Fruit fly (Drosophila melanogaster) whole organism, larva: ENCODE measurements around the gene CG42816.
A peak's percentile ranks its signal among the peaks of the same experiment; 100 is the strongest.

Source experiments
- noc ChIP-seq: fragments of 200-800 bp; sonication (Bioruptor generic); optimal IDR thresholded peaks from 3 replicates; lab custom pipeline; 2019; ENCODE audit warnings: missing biosample characterization, mild to moderate bottlenecking, missing genetic modification characterization, moderate library complexity

The CG42816 gene

dm6 chr3L:17797494-17797893, at the start of gene CG42816:
TSS of gene CG42816 (minus strand) at chr3L:17797594.
- TF ChIP-seq noc, result no peak

dm6 chr3L:17846982-17847355, 49.6 kb upstream of the CG42816 start:
- TF ChIP-seq noc, result no peak

- peak; percentile 68 for TF ChIP-seq noc
These were observed 49.0 kb upstream of the CG42816 start, which contains the start of the genes MED19 and CG7430 for dm6 chr3L:17846169-17846981. TSS of gene MED19 (minus strand) at chr3L:17846501. TSS of gene CG7430 (plus strand) at chr3L:17846916.

- TF ChIP-seq noc, result no peak
These were observed 45.7 kb upstream of the CG42816 start, which contains the start of gene CG5567 for dm6 chr3L:17842892-17843703. TSS of gene CG5567 (minus strand) at chr3L:17843544.

dm6 chr3L:17841085-17841606, 43.8 kb upstream of the CG42816 start, which contains the start of gene CG5577:
TSS of gene CG5577 (minus strand) at chr3L:17841427.
- TF ChIP-seq noc, result peak; percentile 60

dm6 chr3L:17835074-17835473, 37.7 kb upstream of the CG42816 start, which contains the start of gene CG32189:
TSS of gene CG32189 (minus strand) at chr3L:17835174.
- TF ChIP-seq noc, result no peak

dm6 chr3L:17833525-17833924, 36.1 kb upstream of the CG42816 start, which contains the start of gene CG32188:
TSS of gene CG32188 (minus strand) at chr3L:17833625.
- no peak for TF ChIP-seq noc

dm6 chr3L:17822784-17823383, 25.5 kb upstream of the CG42816 start, which contains the start of the genes Ir75c and Grd:
TSS of gene Ir75c (minus strand) at chr3L:17822834.
TSS of gene Grd (plus strand) at chr3L:17823333.
- TF ChIP-seq noc, result no peak

- TF ChIP-seq noc, result no peak
These were observed 22.7 kb upstream of the CG42816 start, which contains the start of gene Ir75b for dm6 chr3L:17820093-17820492. TSS of gene Ir75b (minus strand) at chr3L:17820193.

dm6 chr3L:17817821-17818220, 20.4 kb upstream of the CG42816 start, which contains the start of gene Ir75a:
TSS of gene Ir75a (minus strand) at chr3L:17817921.
- no peak for TF ChIP-seq noc

- peak; percentile 80 for TF ChIP-seq noc
These were observed 16.6 kb upstream of the CG42816 start, which contains the start of gene Cln3 for dm6 chr3L:17814036-17814435. TSS of gene Cln3 (minus strand) at chr3L:17814119.

- no peak for TF ChIP-seq noc
These were observed 11.3 kb upstream of the CG42816 start, which contains the start of gene CG32191 for dm6 chr3L:17808597-17809213. TSS of gene CG32191 (minus strand) at chr3L:17809146.

- TF ChIP-seq noc, result no peak
These were observed 9.1 kb upstream of the CG42816 start, which contains the start of gene CG32187 for dm6 chr3L:17806357-17807025. TSS of gene CG32187 (minus strand) at chr3L:17806365.

dm6 chr3L:17804511-17804910, 7.1 kb upstream of the CG42816 start, which contains the start of gene ais:
TSS of gene ais (minus strand) at chr3L:17804715.
- TF ChIP-seq noc, result no peak

- TF ChIP-seq noc, result no peak
These were observed 4.7 kb upstream of the CG42816 start, which contains the start of gene NUCB1 for dm6 chr3L:17802107-17802506. TSS of gene NUCB1 (minus strand) at chr3L:17802279.
